Fruit fly (Drosophila melanogaster) whole organism, embryonic: Measurements from ENCODE around the gene Msh6.

Experiments used
- CG10267 ChIP-seq: fragments of 200-800 bp; sonication (Bioruptor generic); optimal IDR thresholded peaks from 2 replicates; lab custom pipeline; 2018; ENCODE audit warnings: missing biosample characterization, mild to moderate bottlenecking, missing genetic modification characterization, moderate library complexity
- CG10274 ChIP-seq: fragments of 200-800 bp; sonication (Bioruptor generic); optimal IDR thresholded peaks from 3 replicates; lab custom pipeline; 2017; ENCODE audit warnings: missing biosample characterization, mild to moderate bottlenecking, missing genetic modification characterization
- CG10654 ChIP-seq: fragments of 200-800 bp; sonication (Bioruptor generic); optimal IDR thresholded peaks from 2 replicates; lab custom pipeline; 2016; ENCODE audit warnings: missing biosample characterization, missing genetic modification characterization
- CG11695 ChIP-seq: fragments of 200-800 bp; sonication (Bioruptor generic); IDR thresholded peaks from 3 replicates; pipeline ENCODE4 v1.3.6; 2022; ENCODE audit warnings: missing biosample characterization, missing genetic modification characterization
- CG13296 ChIP-seq: fragments of 200-800 bp; sonication (Bioruptor generic); optimal IDR thresholded peaks from 3 replicates; lab custom pipeline; 2018; ENCODE audit warnings: missing biosample characterization, mild to moderate bottlenecking, missing genetic modification characterization
- CG14710 ChIP-seq: fragments of 200-800 bp; sonication (Bioruptor generic); optimal IDR thresholded peaks from 3 replicates; lab custom pipeline; 2019; ENCODE audit warnings: missing biosample characterization, mild to moderate bottlenecking, missing genetic modification characterization, moderate library complexity
- CG14860 ChIP-seq: fragments of 200-800 bp; sonication (Bioruptor generic); IDR thresholded peaks from 3 replicates; pipeline ENCODE4 v1.3.6; 2022; ENCODE audit warnings: missing biosample characterization, missing genetic modification characterization; ENCODE audit not compliant: partially characterized antibody
- CG15601 ChIP-seq: fragments of 200-800 bp; sonication (Bioruptor generic); optimal IDR thresholded peaks from 3 replicates; lab custom pipeline; 2019; ENCODE audit warnings: missing biosample characterization, mild to moderate bottlenecking, missing genetic modification characterization, moderate library complexity
- CG16815 ChIP-seq: fragments of 200-800 bp; sonication (Bioruptor generic); optimal IDR thresholded peaks from 3 replicates; lab custom pipeline; 2017; ENCODE audit warnings: missing biosample characterization, mild to moderate bottlenecking, missing genetic modification characterization
- CG2678 ChIP-seq: fragments of 200-800 bp; sonication (Bioruptor generic); optimal IDR thresholded peaks from 3 replicates; lab custom pipeline; 2019; ENCODE audit warnings: missing biosample characterization, mild to moderate bottlenecking, missing genetic modification characterization, moderate library complexity
- CG30403 ChIP-seq: fragments of 200-800 bp; sonication (Bioruptor generic); optimal IDR thresholded peaks from 3 replicates; lab custom pipeline; 2016; ENCODE audit warnings: missing biosample characterization, missing genetic modification characterization
- CG32532 ChIP-seq: fragments of 200-800 bp; sonication (Bioruptor generic); IDR thresholded peaks from 2 replicates; pipeline ENCODE4 v1.3.6; 2022; ENCODE audit warnings: missing biosample characterization, missing genetic modification characterization
- CG42726 ChIP-seq: fragments of 200-800 bp; sonication (Bioruptor generic); IDR thresholded peaks from 2 replicates; pipeline ENCODE4 v1.3.6; 2022; ENCODE audit warnings: missing biosample characterization, missing genetic modification characterization; ENCODE audit not compliant: partially characterized antibody
- CG5953 ChIP-seq: fragments of 200-800 bp; sonication (Bioruptor generic); IDR thresholded peaks from 2 replicates; pipeline ENCODE4 v1.3.6; 2022; ENCODE audit warnings: missing biosample characterization, missing genetic modification characterization
- CG6254 ChIP-seq: fragments of 200-800 bp; sonication (Bioruptor generic); optimal IDR thresholded peaks from 3 replicates; lab custom pipeline; 2017; ENCODE audit warnings: mild to moderate bottlenecking, missing biosample characterization, missing genetic modification reagents, missing genetic modification characterization
- CG6689 ChIP-seq: fragments of 200-800 bp; sonication (Bioruptor generic); IDR thresholded peaks from 2 replicates; pipeline ENCODE4 v1.3.6; 2022; ENCODE audit warnings: missing biosample characterization, missing genetic modification characterization
- CG6765 ChIP-seq: fragments of 200-800 bp; sonication (Bioruptor generic); optimal IDR thresholded peaks from 3 replicates; lab custom pipeline; 2017; ENCODE audit warnings: missing biosample characterization, mild to moderate bottlenecking, missing genetic modification characterization
- CG7556 ChIP-seq: fragments of 200-800 bp; sonication (Bioruptor generic); optimal IDR thresholded peaks from 2 replicates; lab custom pipeline; 2017; ENCODE audit warnings: missing biosample characterization, mild to moderate bottlenecking, missing genetic modification characterization
- CG9437 ChIP-seq: fragments of 200-800 bp; sonication (Bioruptor generic); optimal IDR thresholded peaks from 2 replicates; lab custom pipeline; 2018; ENCODE audit warnings: missing biosample characterization, mild to moderate bottlenecking, missing genetic modification characterization
- Dek ChIP-seq: fragments of 200-800 bp; sonication (Bioruptor generic); optimal IDR thresholded peaks from 3 replicates; lab custom pipeline; 2019; ENCODE audit warnings: missing biosample characterization, mild to moderate bottlenecking, missing genetic modification characterization, moderate library complexity
- Dll ChIP-seq: fragments of 200-800 bp; sonication (Bioruptor generic); IDR thresholded peaks from 4 replicates; pipeline ENCODE4 v1.3.6; 2022; ENCODE audit warnings: missing biosample characterization, missing genetic modification characterization; ENCODE audit not compliant: partially characterized antibody
- E2f1 ChIP-seq: fragments of 200-800 bp; sonication (Bioruptor generic); IDR thresholded peaks from 2 replicates; pipeline ENCODE4 v1.3.6; 2022; ENCODE audit warnings: missing biosample characterization, missing genetic modification characterization
- Hand ChIP-seq: fragments of 200-800 bp; sonication (Bioruptor generic); optimal IDR thresholded peaks from 2 replicates; lab custom pipeline; 2017; ENCODE audit warnings: mild to moderate bottlenecking, missing biosample characterization, missing genetic modification reagents, missing genetic modification characterization
- Max ChIP-seq: fragments of 200-800 bp; sonication (Bioruptor generic); optimal IDR thresholded peaks from 2 replicates; lab custom pipeline; 2016; ENCODE audit warnings: missing biosample characterization, mild to moderate bottlenecking, missing genetic modification characterization
- Meics ChIP-seq: fragments of 200-800 bp; sonication (Bioruptor generic); optimal IDR thresholded peaks from 2 replicates; lab custom pipeline; 2017; ENCODE audit warnings: missing biosample characterization, mild to moderate bottlenecking, missing genetic modification characterization
- Nf-YB ChIP-seq: fragments of 200-800 bp; sonication (Bioruptor generic); optimal IDR thresholded peaks from 3 replicates; lab custom pipeline; 2019; ENCODE audit warnings: missing biosample characterization, mild to moderate bottlenecking, missing genetic modification characterization, moderate library complexity
- Rx ChIP-seq: fragments of 200-800 bp; sonication (Bioruptor generic); IDR thresholded peaks from 2 replicates; pipeline ENCODE4 v1.3.6; 2022; ENCODE audit warnings: missing biosample characterization, missing genetic modification characterization
- Usf ChIP-seq: fragments of 200-800 bp; sonication (Bioruptor generic); optimal IDR thresholded peaks from 2 replicates; lab custom pipeline; 2017; ENCODE audit warnings: missing genotype, missing biosample characterization, missing genetic modification characterization
- al ChIP-seq: fragments of 200-800 bp; sonication (Bioruptor generic); IDR thresholded peaks from 2 replicates; pipeline ENCODE4 v1.3.6; 2022; ENCODE audit warnings: missing biosample characterization, missing genetic modification characterization
- bigmax ChIP-seq: fragments of 200-800 bp; sonication (Bioruptor generic); optimal IDR thresholded peaks from 2 replicates; lab custom pipeline; 2018; ENCODE audit warnings: missing biosample characterization, mild to moderate bottlenecking, missing genetic modification characterization
- chn ChIP-seq: fragments of 200-800 bp; sonication (Bioruptor generic); optimal IDR thresholded peaks from 2 replicates; lab custom pipeline; 2016; ENCODE audit warnings: missing biosample characterization, missing genetic modification characterization
- corto ChIP-seq: fragments of 200-800 bp; sonication (Bioruptor generic); optimal IDR thresholded peaks from 2 replicates; lab custom pipeline; 2016; ENCODE audit warnings: missing biosample characterization, mild to moderate bottlenecking, missing genetic modification characterization, moderate library complexity
- crol ChIP-seq: fragments of 200-800 bp; sonication (Bioruptor generic); IDR thresholded peaks from 2 replicates; pipeline ENCODE4 v1.3.6; 2022; ENCODE audit warnings: missing biosample characterization, missing genetic modification characterization
- da ChIP-seq: fragments of 200-800 bp; sonication (Bioruptor generic); optimal IDR thresholded peaks from 2 replicates; lab custom pipeline; 2016; ENCODE audit warnings: missing biosample characterization, missing genetic modification characterization
- gfzf ChIP-seq: fragments of 200-800 bp; sonication (Bioruptor generic); optimal IDR thresholded peaks from 2 replicates; lab custom pipeline; 2016; ENCODE audit warnings: missing biosample characterization, mild to moderate bottlenecking, missing genetic modification characterization, moderate library complexity
- kah ChIP-seq: fragments of 200-800 bp; sonication (Bioruptor generic); optimal IDR thresholded peaks from 2 replicates; lab custom pipeline; 2018; ENCODE audit warnings: missing biosample characterization, mild to moderate bottlenecking, missing genetic modification characterization
- lab ChIP-seq: fragments of 200-800 bp; sonication (Bioruptor generic); optimal IDR thresholded peaks from 3 replicates; lab custom pipeline; 2017; ENCODE audit warnings: missing biosample characterization, missing genetic modification characterization, mild to moderate bottlenecking, moderate library complexity, missing genetic modification reagents
- nerfin-1 ChIP-seq: fragments of 200-800 bp; sonication (Bioruptor generic); optimal IDR thresholded peaks from 3 replicates; lab custom pipeline; 2019; ENCODE audit warnings: missing biosample characterization, mild to moderate bottlenecking, missing genetic modification characterization, moderate library complexity
- oc ChIP-seq: fragments of 200-800 bp; sonication (Bioruptor generic); optimal IDR thresholded peaks from 2 replicates; lab custom pipeline; 2018; ENCODE audit warnings: missing biosample characterization, mild to moderate bottlenecking, missing genetic modification characterization, moderate library complexity
- odd ChIP-seq: fragments of 200-800 bp; sonication (Bioruptor generic); optimal IDR thresholded peaks from 2 replicates; lab custom pipeline; 2017; ENCODE audit warnings: missing biosample characterization, mild to moderate bottlenecking, missing genetic modification characterization
- pb ChIP-seq: fragments of 200-800 bp; sonication (Bioruptor generic); optimal IDR thresholded peaks from 3 replicates; lab custom pipeline; 2016; ENCODE audit warnings: missing biosample characterization, missing genetic modification characterization
- pfk ChIP-seq: fragments of 200-800 bp; sonication (Bioruptor generic); optimal IDR thresholded peaks from 2 replicates; lab custom pipeline; 2018; ENCODE audit warnings: missing biosample characterization, mild to moderate bottlenecking, missing genetic modification characterization, moderate library complexity
- pho ChIP-seq: fragments of 200-800 bp; sonication (Bioruptor generic); optimal IDR thresholded peaks from 2 replicates; lab custom pipeline; 2016; ENCODE audit warnings: missing biosample characterization, missing genetic modification characterization
- row ChIP-seq: fragments of 200-800 bp; sonication (Bioruptor generic); IDR thresholded peaks from 3 replicates; pipeline ENCODE4 v1.3.6; 2022; ENCODE audit warnings: missing biosample characterization, missing genetic modification characterization
- stwl ChIP-seq: fragments of 200-800 bp; sonication (Bioruptor generic); optimal IDR thresholded peaks from 3 replicates; lab custom pipeline; 2018; ENCODE audit warnings: missing biosample characterization, mild to moderate bottlenecking, missing genetic modification characterization, moderate library complexity
- tap ChIP-seq: fragments of 200-800 bp; optimal IDR thresholded peaks from 3 replicates; lab custom pipeline; 2019; ENCODE audit warnings: missing biosample characterization, mild to moderate bottlenecking, missing genetic modification characterization, moderate library complexity
- tll ChIP-seq, 2 experiments: fragments of 200-800 bp in 1 of 2; fragments of >200 bp in 1 of 2; sonication (Bioruptor generic) in 1 of 2; optimal IDR thresholded peaks; 2 replicates each; lab custom pipeline; 2017 to 2019; ENCODE audit warnings: missing biosample characterization in 2 of 2, missing genetic modification characterization in 2 of 2, mild to moderate bottlenecking in 1 of 2, moderate library complexity in 1 of 2
- unc-4 ChIP-seq: fragments of 200-800 bp; sonication (Bioruptor generic); IDR thresholded peaks from 2 replicates; pipeline ENCODE4 v1.3.6; 2022; ENCODE audit warnings: missing biosample characterization, missing genetic modification characterization; ENCODE audit not compliant: partially characterized antibody
- zfh2 ChIP-seq: fragments of 200-800 bp; sonication (Bioruptor generic); optimal IDR thresholded peaks from 2 replicates; lab custom pipeline; 2016; ENCODE audit warnings: missing biosample characterization, missing genetic modification characterization

Msh6 gene

dm6 chr3L:15107776-15108379, 50.5 kb downstream of the Msh6 start (continued):
- TF ChIP-seq CG13296 (GFP tag; lab: Kevin White, UChicago) (no peak), oc (no peak), CG14710 (tag; lab: Kevin White, UChicago) (peak; percentile 74), gfzf (GFP tag; lab: Kevin White, UChicago) (no peak), CG5953 (GFP tag; lab: Robert Waterston, UW) (no peak), tap (tag; lab: Kevin White, UChicago) (peak; percentile 32), al (GFP tag; lab: Robert Waterston, UW) (no peak), CG6689 (GFP tag; lab: Robert Waterston, UW) (peak; percentile 31; the same call in 1 of the 2 replicates), stwl (tag; lab: Kevin White, UChicago) (no peak), Max (GFP tag; lab: Kevin White, UChicago) (peak; percentile 14), lab (GFP tag; lab: Kevin White, UChicago) (no peak), Dll (GFP tag; lab: Robert Waterston, UW) (no peak), zfh2 (GFP tag; lab: Kevin White, UChicago) (no peak), pho (no peak), CG7556 (GFP tag; lab: Kevin White, UChicago) (peak; percentile 83), E2f1 (GFP tag; lab: Robert Waterston, UW) (no peak), CG16815 (GFP tag; lab: Kevin White, UChicago) (peak; percentile 59), CG42726 (GFP tag; lab: Robert Waterston, UW) (no peak), crol (GFP tag; lab: Robert Waterston, UW) (peak; percentile 84), tll (GFP tag; optimal IDR thresholded peaks at IDR 0.05; lab: Kevin White, UChicago) (no peak), CG10654 (GFP tag; lab: Kevin White, UChicago) (peak; percentile 9), CG9437 (GFP tag; lab: Kevin White, UChicago) (peak; percentile 52), nerfin-1 (peak; percentile 30), CG10267 (peak; percentile 58), corto (GFP tag; lab: Kevin White, UChicago) (peak; percentile 94), kah (no peak), chn (GFP tag; lab: Kevin White, UChicago) (no peak), unc-4 (GFP tag; lab: Robert Waterston, UW) (no peak), CG6254 (GFP tag; lab: Kevin White, UChicago) (peak; percentile 32), CG6765 (no peak), CG11695 (no peak), Dek (tag; lab: Kevin White, UChicago) (no peak), Meics (GFP tag; lab: Kevin White, UChicago) (peak; percentile 35), CG10274 (GFP tag; lab: Kevin White, UChicago) (no peak), Hand (GFP tag; lab: Kevin White, UChicago) (peak; percentile 26), pb (GFP tag; lab: Kevin White, UChicago) (no peak), CG2678 (tag; lab: Kevin White, UChicago) (no peak), Nf-YB (GFP tag; lab: Kevin White, UChicago) (peak; percentile 19), CG32532 (0 out of 2 replicates have a peak, but pooled peaks have one; percentile 20), Rx (GFP tag; lab: Robert Waterston, UW) (no peak), da (GFP tag; lab: Kevin White, UChicago) (no peak), Usf (GFP tag; lab: Kevin White, UChicago) (peak; percentile 5), row (peak; percentile 54; the same call in 2 of the 3 replicates), bigmax (no peak), CG15601 (peak; percentile 64), pfk (no peak), CG30403 (peak; percentile 55), odd (GFP tag; lab: Kevin White, UChicago) (no peak), CG14860 (no peak)
